Fruit fly (Drosophila melanogaster) whole organism, adult: ENCODE results near the gene Cpr62Bb.

Experiments used
- cic ChIP-seq: fragments of 200-800 bp; sonication (Bioruptor generic); optimal IDR thresholded peaks from 2 replicates; lab custom pipeline; 2017; ENCODE audit warnings: missing biosample characterization, mild to moderate bottlenecking, missing genetic modification characterization, moderate library complexity
- cnc ChIP-seq, 2 experiments: fragments of >200 bp; optimal IDR thresholded peaks; 2 replicates each; lab custom pipeline; 2017
- ovo ChIP-seq: fragments of 200-800 bp; sonication (Bioruptor generic); optimal IDR thresholded peaks from 2 replicates; lab custom pipeline; 2016; ENCODE audit warnings: missing biosample characterization, missing genetic modification characterization

Gene Cpr62Bb

DNA sequence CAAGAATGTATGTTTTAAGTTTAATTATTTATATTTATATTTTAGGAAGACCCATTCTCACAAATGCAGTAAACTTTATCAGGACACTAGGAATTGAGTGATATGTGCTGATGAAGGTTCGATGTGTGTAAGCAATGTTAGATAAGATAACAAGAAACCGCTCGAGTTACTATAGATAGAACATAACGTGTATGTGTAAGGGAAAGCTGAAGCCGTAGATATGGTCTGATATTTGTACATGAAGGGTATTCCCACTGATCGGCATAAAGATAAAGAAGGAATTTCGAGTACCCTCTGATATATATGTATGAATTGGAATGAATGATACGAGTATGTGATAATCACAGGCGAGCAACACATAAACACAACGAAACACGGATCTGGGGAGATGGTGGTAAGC is 50.9 kb downstream of the Cpr62Bb start:
- no peak for TF ChIP-seq ovo (GFP tag; lab: Kevin White, UChicago)
- TF ChIP-seq cic (GFP tag; lab: Kevin White, UChicago): peak; percentile 18
- no peak for TF ChIP-seq cnc (optimal IDR thresholded peaks at IDR 0.05; lab: Kevin White, UChicago)
